Fruit fly (Drosophila melanogaster) whole organism, embryonic: Measurements from ENCODE around the gene Gr89a.

Experiments
- B-H2 ChIP-seq: fragments of 200-800 bp; sonication (Bioruptor generic); optimal IDR thresholded peaks from 2 replicates; lab custom pipeline; 2018; ENCODE audit warnings: missing biosample characterization, mild to moderate bottlenecking, missing genetic modification characterization
- BEAF-32 ChIP-seq: fragments of 200-800 bp; sonication (Bioruptor generic); optimal IDR thresholded peaks from 3 replicates; lab custom pipeline; 2017; ENCODE audit warnings: missing biosample characterization, missing genetic modification characterization, mild to moderate bottlenecking, moderate library complexity, missing genetic modification reagents
- Bdp1 ChIP-seq: fragments of 200-800 bp; sonication (Bioruptor generic); optimal IDR thresholded peaks from 3 replicates; lab custom pipeline; 2016; ENCODE audit warnings: missing biosample characterization, missing genetic modification characterization
- Blimp-1 ChIP-seq: fragments of 200-800 bp; sonication (Bioruptor generic); optimal IDR thresholded peaks from 3 replicates; lab custom pipeline; 2018; ENCODE audit warnings: missing biosample characterization, missing genetic modification characterization, mild to moderate bottlenecking, moderate library complexity, missing genetic modification reagents
- CG10321 ChIP-seq: fragments of 200-800 bp; sonication (Bioruptor generic); IDR thresholded peaks from 2 replicates; pipeline ENCODE4 v1.3.6; 2022; ENCODE audit warnings: missing biosample characterization, missing genetic modification characterization
- CG10979 ChIP-seq: fragments of 200-800 bp; sonication (Bioruptor generic); optimal IDR thresholded peaks from 2 replicates; lab custom pipeline; 2018; ENCODE audit warnings: missing biosample characterization, mild to moderate bottlenecking, missing genetic modification characterization, moderate library complexity
- CG11560 ChIP-seq: fragments of 200-800 bp; sonication (Bioruptor generic); IDR thresholded peaks from 3 replicates; pipeline ENCODE4 v1.3.6; 2022; ENCODE audit warnings: missing biosample characterization, missing genetic modification characterization
- CG12071 ChIP-seq: fragments of 200-800 bp; sonication (Bioruptor generic); optimal IDR thresholded peaks from 3 replicates; lab custom pipeline; 2018; ENCODE audit warnings: missing biosample characterization, mild to moderate bottlenecking, missing genetic modification characterization
- CG12942 ChIP-seq: fragments of 200-800 bp; sonication (Bioruptor generic); optimal IDR thresholded peaks from 3 replicates; lab custom pipeline; 2016; ENCODE audit warnings: missing biosample characterization, missing genetic modification characterization
- CG13123 ChIP-seq: fragments of 200-800 bp; sonication (Bioruptor generic); optimal IDR thresholded peaks from 2 replicates; lab custom pipeline; 2016; ENCODE audit warnings: missing biosample characterization, missing genetic modification characterization
- CG13287 ChIP-seq: fragments of 200-800 bp; sonication (Bioruptor generic); IDR thresholded peaks from 2 replicates; pipeline ENCODE4 v1.3.6; 2022; ENCODE audit warnings: missing biosample characterization, missing genetic modification characterization; ENCODE audit not compliant: partially characterized antibody
- CG14441 ChIP-seq: fragments of 200-800 bp; sonication (Bioruptor generic); IDR thresholded peaks from 2 replicates; pipeline ENCODE4 v1.3.6; 2022; ENCODE audit warnings: missing biosample characterization, missing genetic modification characterization
- CG15073 ChIP-seq: fragments of 200-800 bp; sonication (Bioruptor generic); optimal IDR thresholded peaks from 2 replicates; lab custom pipeline; 2016; ENCODE audit warnings: missing biosample characterization, missing genetic modification characterization
- CG17912 ChIP-seq: fragments of 200-800 bp; sonication (Bioruptor generic); optimal IDR thresholded peaks from 2 replicates; lab custom pipeline; 2018; ENCODE audit warnings: missing biosample characterization, mild to moderate bottlenecking, missing genetic modification characterization
- CG1792 ChIP-seq: fragments of 200-800 bp; sonication (Bioruptor generic); optimal IDR thresholded peaks from 2 replicates; lab custom pipeline; 2016; ENCODE audit warnings: missing biosample characterization, missing genetic modification characterization
- CG2129 ChIP-seq: fragments of 200-800 bp; sonication (Bioruptor generic); IDR thresholded peaks from 2 replicates; pipeline ENCODE4 v1.3.6; 2022; ENCODE audit warnings: missing biosample characterization, missing genetic modification characterization; ENCODE audit not compliant: partially characterized antibody
- CG4730 ChIP-seq: fragments of 200-800 bp; sonication (Bioruptor generic); IDR thresholded peaks from 2 replicates; pipeline ENCODE4 v1.3.6; 2022; ENCODE audit warnings: missing biosample characterization, missing genetic modification characterization
- CG6654 ChIP-seq: fragments of 200-800 bp; sonication (Bioruptor generic); optimal IDR thresholded peaks from 2 replicates; lab custom pipeline; 2017; ENCODE audit warnings: missing biosample characterization, mild to moderate bottlenecking, missing genetic modification characterization
- CG8478 ChIP-seq: fragments of >200 bp; optimal IDR thresholded peaks from 2 replicates; lab custom pipeline; 2018
- CG9797 ChIP-seq: fragments of 200-800 bp; sonication (Bioruptor generic); optimal IDR thresholded peaks from 3 replicates; lab custom pipeline; 2018; ENCODE audit warnings: missing biosample characterization, mild to moderate bottlenecking, missing genetic modification characterization
- CG9876 ChIP-seq: fragments of 200-800 bp; sonication (Bioruptor generic); optimal IDR thresholded peaks from 2 replicates; lab custom pipeline; 2016; ENCODE audit warnings: missing biosample characterization, missing genetic modification characterization
- Dek ChIP-seq: fragments of 200-800 bp; sonication (Bioruptor generic); optimal IDR thresholded peaks from 3 replicates; lab custom pipeline; 2019; ENCODE audit warnings: missing biosample characterization, mild to moderate bottlenecking, missing genetic modification characterization, moderate library complexity
- Eip74EF ChIP-seq, 2 experiments: fragments of 200-800 bp in 1 of 2; fragments of >200 bp in 1 of 2; sonication (Bioruptor generic) in 1 of 2; optimal IDR thresholded peaks; 2 replicates each; lab custom pipeline; 2017 to 2019; ENCODE audit warnings: missing biosample characterization in 2 of 2, missing genetic modification characterization in 2 of 2, mild to moderate bottlenecking in 1 of 2, moderate library complexity in 1 of 2
- Mrtf ChIP-seq: fragments of 200-800 bp; sonication (Bioruptor generic); IDR thresholded peaks from 3 replicates; pipeline ENCODE4 v1.3.6; 2022; ENCODE audit warnings: missing biosample characterization, missing genetic modification characterization
- Oaz ChIP-seq: fragments of 200-800 bp; sonication (Bioruptor generic); IDR thresholded peaks from 2 replicates; pipeline ENCODE4 v1.3.6; 2022; ENCODE audit warnings: missing biosample characterization, missing genetic modification characterization
- Rx ChIP-seq: fragments of 200-800 bp; sonication (Bioruptor generic); IDR thresholded peaks from 2 replicates; pipeline ENCODE4 v1.3.6; 2022; ENCODE audit warnings: missing biosample characterization, missing genetic modification characterization
- Sry-δ ChIP-seq: fragments of 200-800 bp; sonication (Bioruptor generic); optimal IDR thresholded peaks from 2 replicates; lab custom pipeline; 2016; ENCODE audit warnings: missing biosample characterization, missing genetic modification characterization
- Usf ChIP-seq: fragments of 200-800 bp; sonication (Bioruptor generic); optimal IDR thresholded peaks from 2 replicates; lab custom pipeline; 2017; ENCODE audit warnings: missing genotype, missing biosample characterization, missing genetic modification characterization
- ap ChIP-seq: fragments of 200-800 bp; sonication (Bioruptor generic); IDR thresholded peaks from 2 replicates; pipeline ENCODE4 v1.3.6; 2022; ENCODE audit warnings: missing biosample characterization, missing genetic modification characterization
- ato ChIP-seq: fragments of 200-800 bp; sonication (Bioruptor generic); IDR thresholded peaks from 2 replicates; pipeline ENCODE4 v1.3.6; 2022; ENCODE audit warnings: missing biosample characterization, missing genetic modification characterization; ENCODE audit not compliant: partially characterized antibody
- cad ChIP-seq: fragments of >200 bp; optimal IDR thresholded peaks from 2 replicates; lab custom pipeline; 2017; ENCODE audit warnings: missing biosample characterization, missing genetic modification characterization
- cas ChIP-seq: fragments of 200-800 bp; sonication (Bioruptor generic); IDR thresholded peaks from 2 replicates; pipeline ENCODE4 v1.3.6; 2022; ENCODE audit warnings: missing biosample characterization, missing genetic modification characterization
- danr ChIP-seq: fragments of 200-800 bp; sonication (Bioruptor generic); IDR thresholded peaks from 2 replicates; pipeline ENCODE4 v1.3.6; 2022; ENCODE audit warnings: missing biosample characterization, missing genetic modification characterization
- grau ChIP-seq: fragments of 200-800 bp; optimal IDR thresholded peaks from 3 replicates; lab custom pipeline; 2019; ENCODE audit warnings: missing biosample characterization, mild to moderate bottlenecking, missing genetic modification characterization, moderate library complexity
- jing ChIP-seq: fragments of 200-800 bp; sonication (Bioruptor generic); optimal IDR thresholded peaks from 2 replicates; lab custom pipeline; 2018; ENCODE audit warnings: missing biosample characterization, mild to moderate bottlenecking, missing genetic modification characterization
- kay ChIP-seq: fragments of 200-800 bp; sonication (Bioruptor generic); optimal IDR thresholded peaks from 2 replicates; lab custom pipeline; 2016; ENCODE audit warnings: missing biosample characterization, missing genetic modification characterization
- lola ChIP-seq, 3 experiments: fragments of >200 bp in 2 of 3; fragments of 200-800 bp in 1 of 3; sonication (Bioruptor generic) in 1 of 3; optimal IDR thresholded peaks; 2 replicates each; lab custom pipeline; 2017 to 2019; ENCODE audit warnings: missing biosample characterization in 3 of 3, missing genetic modification characterization in 3 of 3, mild to moderate bottlenecking in 1 of 3, moderate library complexity in 1 of 3
- mam ChIP-seq: fragments of 200-800 bp; sonication (Bioruptor generic); optimal IDR thresholded peaks from 3 replicates; lab custom pipeline; 2016; ENCODE audit warnings: missing biosample characterization, missing genetic modification characterization
- nerfin-1 ChIP-seq: fragments of 200-800 bp; sonication (Bioruptor generic); optimal IDR thresholded peaks from 3 replicates; lab custom pipeline; 2019; ENCODE audit warnings: missing biosample characterization, mild to moderate bottlenecking, missing genetic modification characterization, moderate library complexity
- odd ChIP-seq: fragments of 200-800 bp; sonication (Bioruptor generic); optimal IDR thresholded peaks from 2 replicates; lab custom pipeline; 2017; ENCODE audit warnings: missing biosample characterization, mild to moderate bottlenecking, missing genetic modification characterization
- p53 ChIP-seq: fragments of 200-800 bp; sonication (Bioruptor generic); optimal IDR thresholded peaks from 2 replicates; lab custom pipeline; 2016; ENCODE audit warnings: missing biosample characterization, missing genetic modification characterization
- pum ChIP-seq: fragments of 200-800 bp; sonication (Bioruptor generic); optimal IDR thresholded peaks from 2 replicates; lab custom pipeline; 2016; ENCODE audit warnings: missing biosample characterization, missing genetic modification characterization
- rib ChIP-seq: fragments of 200-800 bp; sonication (Bioruptor generic); IDR thresholded peaks from 2 replicates; pipeline ENCODE4 v1.3.6; 2022; ENCODE audit warnings: missing biosample characterization, missing genetic modification characterization
- run ChIP-seq: fragments of 200-800 bp; sonication (Bioruptor generic); optimal IDR thresholded peaks from 3 replicates; lab custom pipeline; 2018; ENCODE audit warnings: missing biosample characterization, mild to moderate bottlenecking, missing genetic modification characterization
- slbo ChIP-seq: fragments of 200-800 bp; sonication (Bioruptor generic); IDR thresholded peaks from 2 replicates; pipeline ENCODE4 v1.3.6; 2022; ENCODE audit warnings: missing biosample characterization, missing genetic modification characterization
- sug ChIP-seq: fragments of 200-800 bp; optimal IDR thresholded peaks from 2 replicates; lab custom pipeline; 2019; ENCODE audit warnings: missing biosample characterization, mild to moderate bottlenecking, missing genetic modification characterization, moderate library complexity
- tna ChIP-seq: fragments of 200-800 bp; sonication (Bioruptor generic); IDR thresholded peaks from 2 replicates; pipeline ENCODE4 v1.3.6; 2022; ENCODE audit warnings: missing biosample characterization, missing genetic modification characterization; ENCODE audit not compliant: partially characterized antibody
- unc-4 ChIP-seq: fragments of 200-800 bp; sonication (Bioruptor generic); IDR thresholded peaks from 2 replicates; pipeline ENCODE4 v1.3.6; 2022; ENCODE audit warnings: missing biosample characterization, missing genetic modification characterization; ENCODE audit not compliant: partially characterized antibody
- vfl ChIP-seq: fragments of 200-800 bp; sonication (Bioruptor generic); optimal IDR thresholded peaks from 2 replicates; lab custom pipeline; 2016; ENCODE audit warnings: missing biosample characterization, missing genetic modification characterization
- vvl ChIP-seq: fragments of 200-800 bp; sonication (Bioruptor generic); IDR thresholded peaks from 2 replicates; pipeline ENCODE4 v1.3.6; 2022; ENCODE audit warnings: missing biosample characterization, missing genetic modification characterization
- z ChIP-seq: fragments of 200-800 bp; sonication (Bioruptor generic); IDR thresholded peaks from 3 replicates; pipeline ENCODE4 v1.3.6; 2022; ENCODE audit warnings: missing biosample characterization, missing genetic modification characterization

Gr89a gene

dm6 chr3R:16452954-16453587 lies 45.7 kb downstream of the Gr89a start (continued):
- no peak for TF ChIP-seq CG6654 (GFP tag; lab: Kevin White, UChicago)
- peak; percentile 76 for TF ChIP-seq p53 (GFP tag; lab: Kevin White, UChicago)
- TF ChIP-seq rib (GFP tag; lab: Robert Waterston, UW): no peak
- no peak for TF ChIP-seq Mrtf (GFP tag; lab: Robert Waterston, UW)
- TF ChIP-seq CG9876: no peak
- no peak for TF ChIP-seq vfl (GFP tag; lab: Kevin White, UChicago)
- no peak for TF ChIP-seq jing (GFP tag; lab: Kevin White, UChicago)
- TF ChIP-seq CG14441 (GFP tag; lab: Robert Waterston, UW): no peak
- no peak for TF ChIP-seq BEAF-32
- TF ChIP-seq ato (GFP tag; lab: Robert Waterston, UW): no peak
- no peak for TF ChIP-seq CG1792 (GFP tag; lab: Kevin White, UChicago)
- TF ChIP-seq slbo (GFP tag; lab: Robert Waterston, UW): no peak
- TF ChIP-seq unc-4 (GFP tag; lab: Robert Waterston, UW): no peak
- no peak for TF ChIP-seq B-H2 (GFP tag; lab: Kevin White, UChicago)
- TF ChIP-seq sug (tag; lab: Kevin White, UChicago): peak; percentile 25
- no peak for TF ChIP-seq nerfin-1 (tag; lab: Kevin White, UChicago)
- TF ChIP-seq Usf (GFP tag; lab: Kevin White, UChicago): no peak
- TF ChIP-seq Bdp1 (GFP tag; lab: Kevin White, UChicago): no peak
- TF ChIP-seq ap (GFP tag; lab: Robert Waterston, UW): no peak
- no peak for TF ChIP-seq CG2129 (GFP tag; lab: Robert Waterston, UW)
- TF ChIP-seq lola (GFP tag; optimal IDR thresholded peaks at IDR 0.05; lab: Kevin White, UChicago): no peak
- no peak for TF ChIP-seq tna (GFP tag; lab: Robert Waterston, UW)
- TF ChIP-seq CG13287 (GFP tag; lab: Robert Waterston, UW): no peak
- peak; percentile 79 for TF ChIP-seq cad
- TF ChIP-seq Dek: no peak
- TF ChIP-seq CG9797: no peak
- no peak for TF ChIP-seq CG10321 (GFP tag; lab: Robert Waterston, UW)
- TF ChIP-seq mam (GFP tag; lab: Kevin White, UChicago): no peak
- TF ChIP-seq CG4730: no peak
- TF ChIP-seq Sry-δ (GFP tag; lab: Kevin White, UChicago): no peak
- peak; percentile 90 for TF ChIP-seq kay (GFP tag; lab: Kevin White, UChicago)
- no peak for TF ChIP-seq grau (tag; lab: Kevin White, UChicago)
- TF ChIP-seq CG17912: no peak
- TF ChIP-seq CG11560 (tag; lab: Robert Waterston, UW): no peak
- TF ChIP-seq CG13123 (GFP tag; lab: Kevin White, UChicago): no peak
- no peak for TF ChIP-seq odd (GFP tag; lab: Kevin White, UChicago)
- no peak for TF ChIP-seq cas (GFP tag; lab: Robert Waterston, UW)
- peak; percentile 58 for TF ChIP-seq Blimp-1
- no peak for TF ChIP-seq CG8478 (lab: Kevin White, UChicago)
- no peak for TF ChIP-seq run (tag; lab: Kevin White, UChicago)
- no peak for TF ChIP-seq CG12071
- no peak for TF ChIP-seq CG15073
- TF ChIP-seq z (GFP tag; lab: Robert Waterston, UW): peak; percentile 60; the same call in 1 of the 3 replicates
- no peak for TF ChIP-seq Rx (GFP tag; lab: Robert Waterston, UW)
- no peak for TF ChIP-seq danr (GFP tag; lab: Robert Waterston, UW)
- TF ChIP-seq vvl (GFP tag; lab: Robert Waterston, UW): peak; percentile 52; the same call in 1 of the 2 replicates
- no peak for TF ChIP-seq Eip74EF (GFP tag; optimal IDR thresholded peaks at IDR 0.05; lab: Kevin White, UChicago)
- TF ChIP-seq CG12942 (GFP tag; lab: Kevin White, UChicago): no peak
- no peak for TF ChIP-seq pum (GFP tag; lab: Kevin White, UChicago)
- TF ChIP-seq Oaz (GFP tag; lab: Robert Waterston, UW): no peak
- TF ChIP-seq CG10979: no peak
